Worm (Caenorhabditis elegans) whole organism, young adult: Measurements from ENCODE around the gene asp-5.

Source experiments
- D2030.7 ChIP-seq: fragments of 200-800 bp; sonication (Bioruptor generic); IDR thresholded peaks from 2 replicates; pipeline ENCODE4 v1.3.6; 2022; ENCODE audit warnings: missing genetic modification reagents, missing genetic modification characterization, missing compliant biosample characterization
- F23B12.7 ChIP-seq: sonication (generic microtip); optimal IDR thresholded peaks from 2 replicates; lab custom pipeline; 2017; ENCODE audit warnings: missing genetic modification characterization, mild to moderate bottlenecking, missing compliant biosample characterization, antibody characterized with exemption, moderate library complexity; ENCODE audit not compliant: insufficient read depth
- F57A8.1 ChIP-seq: fragments of 200-800 bp; sonication (Bioruptor generic); optimal IDR thresholded peaks from 2 replicates; lab custom pipeline; 2018; ENCODE audit warnings: mild to moderate bottlenecking, missing genetic modification characterization, moderate library complexity, missing compliant biosample characterization
- K11D2.4 ChIP-seq: fragments of 200-800 bp; sonication (Bioruptor generic); IDR thresholded peaks from 2 replicates; pipeline ENCODE4 v1.3.6; 2022; ENCODE audit warnings: missing genetic modification reagents, missing genetic modification characterization, missing compliant biosample characterization
- T07F8.4 ChIP-seq: sonication (generic microtip); optimal IDR thresholded peaks from 2 replicates; lab custom pipeline; 2016; ENCODE audit warnings: mild to moderate bottlenecking, missing genetic modification characterization, moderate library complexity, missing compliant biosample characterization
- Y56A3A.18 ChIP-seq: fragments of 200-800 bp; sonication (Bioruptor generic); IDR thresholded peaks from 2 replicates; pipeline ENCODE4 v1.3.6; 2022; ENCODE audit warnings: missing genetic modification reagents, missing genetic modification characterization, missing compliant biosample characterization
- akir-1 ChIP-seq: fragments of 200-800 bp; sonication (Bioruptor generic); optimal IDR thresholded peaks from 2 replicates; lab custom pipeline; 2018; ENCODE audit warnings: mild to moderate bottlenecking, missing genetic modification characterization, moderate library complexity, missing compliant biosample characterization
- aptf-3 ChIP-seq: fragments of 200-800 bp; sonication (Bioruptor generic); IDR thresholded peaks from 2 replicates; pipeline ENCODE4 v1.3.6; 2022; ENCODE audit warnings: missing genetic modification characterization, missing compliant biosample characterization
- atf-7 ChIP-seq: sonication (generic microtip); optimal IDR thresholded peaks from 2 replicates; lab custom pipeline; 2017; ENCODE audit warnings: mild to moderate bottlenecking, missing genetic modification characterization, missing compliant biosample characterization
- attf-3 ChIP-seq: fragments of 200-800 bp; sonication (Bioruptor generic); conservative IDR thresholded peaks from 2 replicates; pipeline ENCODE4 v1.3.6; 2022; ENCODE audit warnings: missing genetic modification reagents, missing genetic modification characterization, missing compliant biosample characterization
- bed-2 ChIP-seq: fragments of 200-800 bp; sonication (Bioruptor generic); IDR thresholded peaks from 2 replicates; pipeline ENCODE4 v1.3.6; 2022; ENCODE audit warnings: missing genetic modification reagents, missing genetic modification characterization, missing compliant biosample characterization
- ccch-3 ChIP-seq: fragments of 200-800 bp; sonication (Bioruptor generic); optimal IDR thresholded peaks from 2 replicates; lab custom pipeline; 2018; ENCODE audit warnings: mild to moderate bottlenecking, missing genetic modification characterization, missing compliant biosample characterization
- cebp-2 ChIP-seq: fragments of 200-800 bp; sonication (Bioruptor generic); IDR thresholded peaks from 2 replicates; pipeline ENCODE4 v1.3.6; 2022; ENCODE audit warnings: missing genetic modification characterization, missing compliant biosample characterization
- egrh-3 ChIP-seq: fragments of 200-800 bp; sonication (Bioruptor generic); IDR thresholded peaks from 2 replicates; pipeline ENCODE4 v1.3.6; 2022; ENCODE audit warnings: missing genetic modification reagents, missing genetic modification characterization, missing compliant biosample characterization
- fkh-3 ChIP-seq: sonication (generic microtip); optimal IDR thresholded peaks from 2 replicates; lab custom pipeline; 2016; ENCODE audit warnings: mild to moderate bottlenecking, missing genetic modification characterization, missing compliant biosample characterization
- hsf-1 ChIP-seq: fragments of 200-800 bp; sonication (Bioruptor generic); IDR thresholded peaks from 2 replicates; pipeline ENCODE4 v1.3.6; 2022; ENCODE audit warnings: missing genetic modification reagents, missing genetic modification characterization, missing compliant biosample characterization
- lsy-27 ChIP-seq: sonication (generic microtip); optimal IDR thresholded peaks from 2 replicates; lab custom pipeline; 2017; ENCODE audit warnings: missing genetic modification characterization, mild to moderate bottlenecking, missing compliant biosample characterization, antibody characterized with exemption, missing genotype, borderline replicate concordance; ENCODE audit not compliant: insufficient read depth
- madf-10 ChIP-seq: sonication (generic microtip); optimal IDR thresholded peaks from 2 replicates; lab custom pipeline; 2016; ENCODE audit warnings: mild to moderate bottlenecking, missing genetic modification characterization, missing compliant biosample characterization
- mcd-1 ChIP-seq: fragments of 200-800 bp; sonication (Bioruptor generic); IDR thresholded peaks from 2 replicates; pipeline ENCODE4 v1.3.6; 2022; ENCODE audit warnings: missing genetic modification reagents, missing genetic modification characterization, missing compliant biosample characterization
- mel-28 ChIP-seq: sonication (generic microtip); optimal IDR thresholded peaks from 2 replicates; lab custom pipeline; 2016; ENCODE audit warnings: borderline replicate concordance, mild to moderate bottlenecking, missing genetic modification characterization, missing compliant biosample characterization
- mes-4 ChIP-seq: sonication (generic microtip); optimal IDR thresholded peaks from 2 replicates; lab custom pipeline; 2016; ENCODE audit warnings: missing genotype, missing genetic modification characterization, missing compliant biosample characterization
- nhr-90 ChIP-seq: sonication (generic microtip); optimal IDR thresholded peaks from 2 replicates; lab custom pipeline; 2016; ENCODE audit warnings: missing genotype, mild to moderate bottlenecking, missing genetic modification characterization, missing compliant biosample characterization
- repo-1 ChIP-seq: sonication (generic microtip); optimal IDR thresholded peaks from 2 replicates; lab custom pipeline; 2017; ENCODE audit warnings: mild to moderate bottlenecking, missing genetic modification characterization, missing compliant biosample characterization
- sdz-38 ChIP-seq: sonication (generic microtip); optimal IDR thresholded peaks from 2 replicates; lab custom pipeline; 2016; ENCODE audit warnings: missing genotype, missing genetic modification characterization, missing compliant biosample characterization
- sea-2 ChIP-seq: fragments of 200-800 bp; sonication (Bioruptor generic); IDR thresholded peaks from 2 replicates; pipeline ENCODE4 v1.3.6; 2022; ENCODE audit warnings: missing genetic modification characterization, missing compliant biosample characterization
- snpc-1.1 ChIP-seq: sonication (generic microtip); optimal IDR thresholded peaks from 2 replicates; lab custom pipeline; 2017; ENCODE audit warnings: missing genetic modification characterization, mild to moderate bottlenecking, missing compliant biosample characterization, antibody characterized with exemption, moderate library complexity, missing genotype, missing genetic modification reagents; ENCODE audit not compliant: insufficient read depth
- snpc-1.3 ChIP-seq: sonication (generic microtip); optimal IDR thresholded peaks from 2 replicates; lab custom pipeline; 2017; ENCODE audit warnings: missing genetic modification characterization, mild to moderate bottlenecking, missing compliant biosample characterization, antibody characterized with exemption, moderate library complexity, missing genotype, missing genetic modification reagents; ENCODE audit not compliant: insufficient read depth
- somi-1 ChIP-seq: fragments of 200-800 bp; sonication (Bioruptor generic); optimal IDR thresholded peaks from 2 replicates; lab custom pipeline; 2018; ENCODE audit warnings: mild to moderate bottlenecking, missing genetic modification characterization, missing compliant biosample characterization
- sptf-2 ChIP-seq: fragments of 200-800 bp; sonication (Bioruptor generic); optimal IDR thresholded peaks from 2 replicates; lab custom pipeline; 2018; ENCODE audit warnings: mild to moderate bottlenecking, missing genetic modification characterization, missing compliant biosample characterization
- tbp1 ChIP-seq: fragments of 200-800 bp; sonication (Bioruptor generic); optimal IDR thresholded peaks from 2 replicates; lab custom pipeline; 2018; ENCODE audit warnings: mild to moderate bottlenecking, missing genetic modification characterization, missing compliant biosample characterization
- tbx-9 ChIP-seq: sonication (generic microtip); optimal IDR thresholded peaks from 2 replicates; lab custom pipeline; 2016; ENCODE audit warnings: borderline replicate concordance, missing genetic modification characterization, inconsistent platforms, missing compliant biosample characterization
- unc-62 ChIP-seq: fragments of 150-350 bp; optimal IDR thresholded peaks from 2 replicates; lab custom pipeline; 2014; ENCODE audit warnings: missing biosample characterization, missing genetic modification reagents, missing genetic modification characterization
- xnd-1 ChIP-seq: sonication (generic microtip); optimal IDR thresholded peaks from 2 replicates; lab custom pipeline; 2016; ENCODE audit warnings: missing genotype, missing genetic modification reagents, missing genetic modification characterization, missing compliant biosample characterization
- ztf-26 ChIP-seq: sonication (generic microtip); optimal IDR thresholded peaks from 2 replicates; lab custom pipeline; 2017; ENCODE audit warnings: missing genetic modification characterization, missing compliant biosample characterization
- ztf-28 ChIP-seq: fragments of 200-800 bp; sonication (Bioruptor generic); IDR thresholded peaks from 2 replicates; pipeline ENCODE4 v1.3.6; 2022; ENCODE audit warnings: missing genetic modification reagents, missing genetic modification characterization, missing compliant biosample characterization
- ztf-3 ChIP-seq: fragments of 200-800 bp; sonication (Bioruptor generic); optimal IDR thresholded peaks from 2 replicates; lab custom pipeline; 2018; ENCODE audit warnings: mild to moderate bottlenecking, missing genetic modification characterization, missing compliant biosample characterization

asp-5 gene

ce11 chrV:8262212-8262611, 10.0 kb upstream of the asp-5 start:
- TF ChIP-seq Y56A3A.18: no peak
- no peak for TF ChIP-seq tbx-9 (tag; lab: Kevin White, UChicago)
- TF ChIP-seq xnd-1 (tag; lab: Kevin White, UChicago): no peak

DNA sequence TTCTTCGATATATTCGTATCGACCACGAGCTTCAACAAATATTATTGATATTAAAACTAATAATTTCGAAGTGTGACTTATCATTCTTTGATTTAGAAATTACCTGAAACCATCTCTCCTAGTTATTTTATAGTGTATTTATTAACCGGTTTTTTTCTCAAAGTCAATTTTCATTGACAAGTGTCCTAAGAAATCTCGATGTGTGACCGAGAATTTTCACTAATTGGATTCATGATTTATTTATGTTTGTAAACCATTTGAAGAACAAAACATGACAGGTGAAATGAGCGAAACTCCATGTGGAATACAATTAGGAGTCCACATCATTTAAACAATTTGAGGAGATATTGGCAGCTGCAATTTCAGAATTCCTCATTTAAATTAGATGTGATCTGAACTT, 8.7 kb upstream of the asp-5 start, which contains the start of gene C16D9.8:
TSS of gene C16D9.8 (minus strand) at position 101 of the 400 bp plus-strand sequence.
- TF ChIP-seq ccch-3 (no peak), madf-10 (no peak), snpc-1.1 (no peak), ztf-3 (GFP tag; lab: Kevin White, UChicago) (no peak), repo-1 (tag; lab: Kevin White, UChicago) (no peak), hsf-1 (no peak), bed-2 (GFP tag; lab: Robert Waterston, UW) (no peak), ztf-28 (GFP tag; lab: Robert Waterston, UW) (no peak), mel-28 (no peak)

- no peak for TF ChIP-seq tbx-9 (tag; lab: Kevin White, UChicago)
- TF ChIP-seq somi-1: no peak
- TF ChIP-seq sdz-38 (tag; lab: Kevin White, UChicago): no peak
- no peak for TF ChIP-seq tbp1 (GFP tag; lab: Kevin White, UChicago)
- no peak for TF ChIP-seq atf-7 (tag; lab: Kevin White, UChicago)
- no peak for TF ChIP-seq F23B12.7 (tag; lab: Kevin White, UChicago)
- no peak for TF ChIP-seq F57A8.1 (GFP tag; lab: Kevin White, UChicago)
- no peak for TF ChIP-seq nhr-90
- TF ChIP-seq ccch-3: no peak
- no peak for TF ChIP-seq K11D2.4 (GFP tag; lab: Robert Waterston, UW)
- no peak for TF ChIP-seq mcd-1 (GFP tag; lab: Robert Waterston, UW)
- no peak for TF ChIP-seq D2030.7 (GFP tag; lab: Robert Waterston, UW)
Measured at ce11 chrV:8263941-8264340, 8.2 kb upstream of the asp-5 start, which contains the start of gene C16D9.9. Gene C16D9.9, plus strand, starts transcription at chrV:8264241.

DNA sequence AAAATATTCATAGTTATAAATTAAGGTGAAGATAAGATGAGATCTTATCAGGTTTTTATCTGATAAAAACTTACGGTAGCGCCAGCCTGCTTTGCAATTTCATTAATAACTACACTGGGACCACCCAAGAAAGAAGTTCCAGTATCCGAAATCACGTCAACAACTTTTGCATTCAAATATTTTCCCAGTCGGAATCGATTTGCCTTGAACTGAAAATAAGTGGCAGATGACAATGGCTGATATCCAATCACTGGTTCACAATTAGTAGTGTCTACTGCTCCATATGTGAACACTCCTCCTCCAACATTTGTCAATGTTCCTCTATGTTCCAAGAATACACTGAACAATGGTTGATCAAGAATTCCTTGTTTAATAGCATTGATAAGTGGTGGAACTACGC, 6.0 kb upstream of the asp-5 start, which contains the start of gene F21F8.5:
TSS of gene F21F8.5 (minus strand) at position 101 of the 400 bp plus-strand sequence.
- TF ChIP-seq ztf-26 (tag; lab: Kevin White, UChicago) (no peak), fkh-3 (tag; lab: Kevin White, UChicago) (no peak), snpc-1.3 (tag; lab: Kevin White, UChicago) (no peak), T07F8.4 (tag; lab: Kevin White, UChicago) (no peak), lsy-27 (tag; lab: Kevin White, UChicago) (no peak), unc-62 (GFP tag; lab: Kevin White, UChicago) (no peak), cebp-2 (GFP tag; lab: Robert Waterston, UW) (no peak), attf-3 (GFP tag; lab: Robert Waterston, UW) (no peak), sptf-2 (GFP tag; lab: Kevin White, UChicago) (no peak), egrh-3 (GFP tag; lab: Robert Waterston, UW) (no peak), sea-2 (no peak), aptf-3 (no peak), F57A8.1 (GFP tag; lab: Kevin White, UChicago) (no peak), mes-4 (tag; lab: Kevin White, UChicago) (no peak), akir-1 (GFP tag; lab: Kevin White, UChicago) (no peak)
